Worm (Caenorhabditis elegans) whole organism, L4/young adult: ENCODE data around the gene odr-2.

Experiments used
- W03F9.2 ChIP-seq: fragments of 150-350 bp; optimal IDR thresholded peaks from 2 replicates; lab custom pipeline; 2014; ENCODE audit warnings: missing biosample characterization, missing genetic modification characterization
- dao-5 ChIP-seq: sonication (generic microtip); optimal IDR thresholded peaks from 2 replicates; lab custom pipeline; 2016; ENCODE audit warnings: missing genotype, missing genetic modification characterization, moderate library complexity, missing compliant biosample characterization
- him-1 ChIP-seq: sonication (generic microtip); optimal IDR thresholded peaks from 2 replicates; lab custom pipeline; 2016; ENCODE audit warnings: missing genotype, missing genetic modification reagents, missing genetic modification characterization, missing compliant biosample characterization

DNA sequence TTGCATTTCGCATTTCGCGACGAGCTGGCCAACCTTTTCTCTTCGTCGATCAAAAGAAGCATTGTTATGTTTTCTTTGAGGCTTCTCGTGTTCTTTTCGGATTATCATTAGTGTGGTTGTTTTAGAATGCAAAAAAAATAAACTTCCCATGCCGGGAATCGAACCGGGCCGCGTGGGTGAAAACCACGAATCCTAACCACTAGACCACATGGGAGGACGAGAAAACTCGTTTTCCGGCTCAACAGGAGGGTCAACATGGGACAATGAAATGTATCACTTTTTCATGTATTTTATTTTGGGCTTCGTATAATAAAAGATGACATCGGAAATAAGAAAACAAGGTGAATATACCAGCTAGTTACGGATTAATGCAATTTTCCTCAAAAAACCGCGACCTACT, 33.7 kb upstream of the odr-2 start:
- TF ChIP-seq him-1 = no peak
- no peak for TF ChIP-seq dao-5 (tag; lab: Kevin White, UChicago)
- TF ChIP-seq W03F9.2 = no peak
